Worm (Caenorhabditis elegans): ENCODE measurements around the gene srh-193.

- TF ChIP-seq hlh-17 (GFP tag; optimal IDR thresholded peaks at IDR 0.05; ENCODE audit: borderline replicate concordance) (no peak), nhr-20 (tag; optimal IDR thresholded peaks at IDR 0.05) (no peak), lin-35 (GFP tag; optimal IDR thresholded peaks at IDR 0.05) (no peak), mab-9 (GFP tag; IDR thresholded peaks at IDR 0.05) (no peak), fkh-10 (GFP tag; optimal IDR thresholded peaks at IDR 0.05) (no peak), irx-1 (tag; optimal IDR thresholded peaks at IDR 0.05) (no peak), skn-1 (tag; optimal IDR thresholded peaks at IDR 0.05) (no peak), pag-3 (tag; optimal IDR thresholded peaks at IDR 0.05; ENCODE audit: borderline replicate concordance, insufficient read depth) (no peak), egl-13 (tag; optimal IDR thresholded peaks at IDR 0.05) (no peak), sptf-1 (tag; optimal IDR thresholded peaks at IDR 0.05) (no peak)
Measured at ce11 chrV:4273372-4273771, 16.6 kb downstream of the srh-193 start.

Data from whole organism, L1 larva.